Worm (Caenorhabditis elegans) whole organism, L1 larva: ENCODE results near the gene nlp-36.

Experiments
- C34B4.2 ChIP-seq: sonication (generic microtip); optimal IDR thresholded peaks from 2 replicates; lab custom pipeline; 2017; ENCODE audit warnings: mild to moderate bottlenecking, missing genetic modification characterization, missing compliant biosample characterization
- F16B12.6 ChIP-seq: fragments of 150-350 bp; optimal IDR thresholded peaks from 2 replicates; lab custom pipeline; 2014; ENCODE audit warnings: missing biosample characterization, missing genetic modification characterization
- Y116A8C.19 ChIP-seq: sonication (generic microtip); optimal IDR thresholded peaks from 2 replicates; lab custom pipeline; 2016; ENCODE audit warnings: missing compliant biosample characterization, missing genetic modification characterization, borderline replicate concordance
- aha-1 ChIP-seq: fragments of 150-350 bp; optimal IDR thresholded peaks from 2 replicates; lab custom pipeline; 2014; ENCODE audit warnings: missing biosample characterization, missing genetic modification characterization
- alr-1 ChIP-seq: fragments of 200-800 bp; sonication (Bioruptor generic); optimal IDR thresholded peaks from 2 replicates; lab custom pipeline; 2018; ENCODE audit warnings: borderline replicate concordance, mild to moderate bottlenecking, missing genetic modification characterization, missing compliant biosample characterization
- aly-2 ChIP-seq: fragments of 150-350 bp; optimal IDR thresholded peaks from 2 replicates; lab custom pipeline; 2014; ENCODE audit warnings: missing biosample characterization, missing genetic modification characterization
- ama-1 ChIP-seq: fragments of 150-350 bp; optimal IDR thresholded peaks from 2 replicates; lab custom pipeline; 2014
- blmp-1 ChIP-seq: fragments of 150-350 bp; optimal IDR thresholded peaks from 2 replicates; lab custom pipeline; 2014; ENCODE audit warnings: missing biosample characterization, missing genetic modification characterization
- ceh-88 ChIP-seq: fragments of 200-800 bp; sonication (Bioruptor generic); IDR thresholded peaks from 2 replicates; pipeline ENCODE4 v1.3.6; 2022; ENCODE audit warnings: missing genetic modification characterization, missing compliant biosample characterization
- dpl-1 ChIP-seq, 3 experiments: fragments of 150-350 bp in 2 of 3; sonication (generic microtip) in 1 of 3; optimal IDR thresholded peaks; 2 replicates each; lab custom pipeline; 2014 to 2017; ENCODE audit warnings: missing biosample characterization in 3 of 3, missing genetic modification characterization in 3 of 3, missing genetic modification reagents in 3 of 3
- efl-1 ChIP-seq, 4 experiments: fragments of 150-350 bp; optimal IDR thresholded peaks in 3 of 4; peaks in 1 of 4; 1 replicate in 1 of 4; 2 replicates in 3 of 4; lab custom pipeline; 2014; ENCODE audit warnings: missing biosample characterization in 2 of 4, missing genetic modification characterization in 2 of 4, missing genetic modification reagents in 2 of 4
- efl-3 ChIP-seq: fragments of 200-800 bp; sonication (Bioruptor generic); optimal IDR thresholded peaks from 2 replicates; lab custom pipeline; 2018; ENCODE audit warnings: mild to moderate bottlenecking, missing genetic modification characterization, missing compliant biosample characterization
- egl-13 ChIP-seq: sonication (generic microtip); optimal IDR thresholded peaks from 2 replicates; lab custom pipeline; 2016; ENCODE audit warnings: missing genotype, missing genetic modification reagents, missing genetic modification characterization, missing compliant biosample characterization
- elt-2 ChIP-seq: sonication (generic microtip); optimal IDR thresholded peaks from 2 replicates; lab custom pipeline; 2016; ENCODE audit warnings: missing genetic modification characterization, mild to moderate bottlenecking, inconsistent platforms, missing compliant biosample characterization, missing genetic modification reagents
- ets-5 ChIP-seq: fragments of 200-800 bp; sonication (Bioruptor generic); IDR thresholded peaks from 2 replicates; pipeline ENCODE4 v1.3.6; 2022; ENCODE audit warnings: missing genetic modification characterization, missing compliant biosample characterization
- fkh-10 ChIP-seq: sonication (generic microtip); optimal IDR thresholded peaks from 2 replicates; lab custom pipeline; 2017; ENCODE audit warnings: missing biosample characterization, missing genetic modification reagents, missing genetic modification characterization
- grh-1 ChIP-seq: fragments of 200-800 bp; sonication (Bioruptor generic); IDR thresholded peaks from 2 replicates; pipeline ENCODE4 v1.3.6; 2022; ENCODE audit warnings: missing genetic modification reagents, missing genetic modification characterization, missing compliant biosample characterization
- hlh-17 ChIP-seq: fragments of 200-800 bp; sonication (Bioruptor generic); optimal IDR thresholded peaks from 2 replicates; lab custom pipeline; 2018; ENCODE audit warnings: missing genetic modification characterization, mild to moderate bottlenecking, missing compliant biosample characterization, moderate library complexity, borderline replicate concordance
- hlh-4 ChIP-seq: sonication (generic microtip); optimal IDR thresholded peaks from 2 replicates; lab custom pipeline; 2016; ENCODE audit warnings: mild to moderate bottlenecking, missing genetic modification characterization, missing compliant biosample characterization
- irx-1 ChIP-seq: sonication (generic microtip); optimal IDR thresholded peaks from 2 replicates; lab custom pipeline; 2016; ENCODE audit warnings: missing genetic modification characterization, missing compliant biosample characterization
- lin-13 ChIP-seq: fragments of 150-350 bp; optimal IDR thresholded peaks from 2 replicates; lab custom pipeline; 2014; ENCODE audit warnings: missing biosample characterization, missing genetic modification reagents, missing genetic modification characterization
- lin-14 ChIP-seq: fragments of 200-800 bp; sonication (Bioruptor generic); optimal IDR thresholded peaks from 2 replicates; lab custom pipeline; 2018; ENCODE audit warnings: mild to moderate bottlenecking, missing genetic modification characterization, moderate library complexity, missing compliant biosample characterization
- lin-15B ChIP-seq: fragments of 150-350 bp; sonication (generic microtip); optimal IDR thresholded peaks from 3 replicates; lab custom pipeline; 2014; ENCODE audit warnings: missing biosample characterization, missing genetic modification characterization
- lin-35 ChIP-seq, 2 experiments: fragments of 150-350 bp; optimal IDR thresholded peaks; 2 replicates each; lab custom pipeline; 2014; ENCODE audit warnings: missing biosample characterization in 2 of 2, missing genetic modification characterization in 2 of 2, missing genetic modification reagents in 2 of 2
- lin-39 ChIP-seq: fragments of 150-350 bp; optimal IDR thresholded peaks from 2 replicates; lab custom pipeline; 2014; ENCODE audit warnings: missing biosample characterization, missing genetic modification reagents, missing genetic modification characterization
- mab-9 ChIP-seq: fragments of 200-800 bp; sonication (Bioruptor generic); IDR thresholded peaks from 2 replicates; pipeline ENCODE4 v1.3.6; 2022; ENCODE audit warnings: missing genetic modification reagents, missing genetic modification characterization, missing compliant biosample characterization
- mep-1 ChIP-seq: fragments of 150-350 bp; optimal IDR thresholded peaks from 2 replicates; lab custom pipeline; 2014; ENCODE audit warnings: missing biosample characterization, missing genetic modification characterization
- nhr-12 ChIP-seq: sonication (generic microtip); optimal IDR thresholded peaks from 2 replicates; lab custom pipeline; 2017; ENCODE audit warnings: missing biosample characterization, missing genetic modification characterization
- nhr-20 ChIP-seq: sonication (generic microtip); optimal IDR thresholded peaks from 2 replicates; lab custom pipeline; 2016; ENCODE audit warnings: mild to moderate bottlenecking, missing genetic modification characterization, missing compliant biosample characterization
- nhr-237 ChIP-seq: fragments of 150-350 bp; optimal IDR thresholded peaks from 2 replicates; lab custom pipeline; 2014; ENCODE audit warnings: missing biosample characterization, missing genetic modification characterization
- nhr-47 ChIP-seq: sonication (generic microtip); optimal IDR thresholded peaks from 2 replicates; lab custom pipeline; 2016; ENCODE audit warnings: mild to moderate bottlenecking, missing genetic modification characterization, moderate library complexity, missing compliant biosample characterization
- nhr-76 ChIP-seq: sonication (generic microtip); optimal IDR thresholded peaks from 2 replicates; lab custom pipeline; 2017; ENCODE audit warnings: missing biosample characterization, missing genetic modification characterization
- nhr-77 ChIP-seq: fragments of 150-350 bp; optimal IDR thresholded peaks from 2 replicates; lab custom pipeline; 2014; ENCODE audit warnings: missing biosample characterization, missing genetic modification characterization
- nhr-84 ChIP-seq: sonication (generic microtip); optimal IDR thresholded peaks from 2 replicates; lab custom pipeline; 2017; ENCODE audit warnings: missing biosample characterization, missing genetic modification characterization
- nhr-90 ChIP-seq: sonication (generic microtip); optimal IDR thresholded peaks from 2 replicates; lab custom pipeline; 2016; ENCODE audit warnings: mild to moderate bottlenecking, missing genetic modification characterization, missing compliant biosample characterization; ENCODE audit not compliant: poor library complexity
- pag-3 ChIP-seq: sonication (generic microtip); optimal IDR thresholded peaks from 2 replicates; lab custom pipeline; 2017; ENCODE audit warnings: missing genetic modification characterization, mild to moderate bottlenecking, missing compliant biosample characterization, antibody characterized with exemption, borderline replicate concordance; ENCODE audit not compliant: insufficient read depth
- pax-3 ChIP-seq: fragments of 200-800 bp; sonication (Bioruptor generic); optimal IDR thresholded peaks from 2 replicates; lab custom pipeline; 2018; ENCODE audit warnings: mild to moderate bottlenecking, missing genetic modification characterization, moderate library complexity, missing compliant biosample characterization
- pqm-1 ChIP-seq: sonication (generic microtip); optimal IDR thresholded peaks from 3 replicates; lab custom pipeline; 2017; ENCODE audit warnings: missing biosample characterization, missing genetic modification characterization
- skn-1 ChIP-seq: fragments of 150-350 bp; optimal IDR thresholded peaks from 2 replicates; lab custom pipeline; 2014; ENCODE audit warnings: missing biosample characterization, missing genetic modification characterization
- sox-4 ChIP-seq: sonication (generic microtip); optimal IDR thresholded peaks from 2 replicates; lab custom pipeline; 2016; ENCODE audit warnings: missing genetic modification characterization, missing compliant biosample characterization
- sup-37 ChIP-seq: fragments of 200-800 bp; sonication (Bioruptor generic); optimal IDR thresholded peaks from 2 replicates; lab custom pipeline; 2018; ENCODE audit warnings: mild to moderate bottlenecking, missing genetic modification characterization, missing compliant biosample characterization
- swsn-7 ChIP-seq: sonication (generic microtip); optimal IDR thresholded peaks from 2 replicates; lab custom pipeline; 2016; ENCODE audit warnings: missing genetic modification characterization, missing compliant biosample characterization
- tbx-2 ChIP-seq: sonication (generic microtip); optimal IDR thresholded peaks from 2 replicates; lab custom pipeline; 2016; ENCODE audit warnings: missing genetic modification characterization, missing compliant biosample characterization
- tlp-1 ChIP-seq: fragments of 150-350 bp; optimal IDR thresholded peaks from 2 replicates; lab custom pipeline; 2014; ENCODE audit warnings: missing biosample characterization, missing genetic modification characterization
- unc-62 ChIP-seq: fragments of 150-350 bp; optimal IDR thresholded peaks from 2 replicates; lab custom pipeline; 2014; ENCODE audit warnings: missing biosample characterization, missing genetic modification reagents, missing genetic modification characterization
- unc-86 ChIP-seq: sonication (generic microtip); optimal IDR thresholded peaks from 2 replicates; lab custom pipeline; 2016; ENCODE audit warnings: missing genetic modification characterization, missing compliant biosample characterization
- ztf-11 ChIP-seq, 2 experiments: sonication (generic microtip); optimal IDR thresholded peaks; 2 replicates each; lab custom pipeline; 2016 to 2017; ENCODE audit warnings: missing genetic modification characterization in 2 of 2, missing biosample characterization in 1 of 2, missing compliant biosample characterization in 1 of 2

nlp-36 gene

DNA sequence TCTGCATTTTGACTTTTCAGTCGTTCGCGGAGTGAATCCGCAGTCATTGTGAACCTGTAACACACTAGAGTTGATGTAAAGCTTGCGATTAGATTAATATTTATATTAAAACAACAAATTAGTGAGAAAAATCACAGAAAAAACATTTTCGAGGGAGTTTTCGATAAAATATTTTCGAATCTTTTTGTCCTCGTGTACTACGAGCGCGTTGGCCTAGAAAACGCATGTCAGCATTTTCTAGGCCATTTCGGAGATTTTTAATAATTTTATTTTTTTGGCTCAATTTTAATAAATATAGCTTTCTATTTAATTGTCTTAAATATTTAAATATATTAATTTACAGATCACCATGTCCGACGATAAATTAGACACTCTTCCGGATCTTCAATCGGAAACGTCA, 23.1 kb upstream of the nlp-36 start, which contains the start of gene B0464.9 (continued):
- TF ChIP-seq pqm-1 (tag; lab: Kevin White, UChicago) (no peak), hlh-17 (GFP tag; lab: Kevin White, UChicago) (no peak), pag-3 (tag; lab: Kevin White, UChicago) (no peak), egl-13 (tag; lab: Kevin White, UChicago) (peak; percentile 78), efl-3 (GFP tag; lab: Kevin White, UChicago) (no peak), dpl-1 (GFP tag; optimal IDR thresholded peaks at IDR 0.05; lab: Kevin White, UChicago) (peak; percentile 16 to 70 (median 64)), fkh-10 (GFP tag; lab: Kevin White, UChicago) (no peak), grh-1 (GFP tag; lab: Robert Waterston, UW) (no peak), lin-15B (tag; lab: Kevin White, UChicago) (peak; percentile 39), irx-1 (tag; lab: Kevin White, UChicago) (peak; percentile 90), aha-1 (tag; lab: Kevin White, UChicago) (no peak), nhr-20 (tag; lab: Kevin White, UChicago) (peak; percentile 74), ztf-11 (tag; optimal IDR thresholded peaks at IDR 0.05; lab: Kevin White, UChicago) (peak in 1 of 2 experiments; percentile 87), nhr-12 (no peak), elt-2 (tag; lab: Kevin White, UChicago) (peak; percentile 29), lin-14 (GFP tag; lab: Kevin White, UChicago) (peak; percentile 70), tbx-2 (tag; lab: Kevin White, UChicago) (peak; percentile 81), C34B4.2 (no peak), nhr-76 (tag; lab: Kevin White, UChicago) (no peak), lin-13 (GFP tag; lab: Kevin White, UChicago) (no peak), nhr-84 (tag; lab: Kevin White, UChicago) (no peak), nhr-90 (tag; lab: Kevin White, UChicago) (peak; percentile 88)
- TF ChIP-seq, all 84 proteins: peak for 40

DNA sequence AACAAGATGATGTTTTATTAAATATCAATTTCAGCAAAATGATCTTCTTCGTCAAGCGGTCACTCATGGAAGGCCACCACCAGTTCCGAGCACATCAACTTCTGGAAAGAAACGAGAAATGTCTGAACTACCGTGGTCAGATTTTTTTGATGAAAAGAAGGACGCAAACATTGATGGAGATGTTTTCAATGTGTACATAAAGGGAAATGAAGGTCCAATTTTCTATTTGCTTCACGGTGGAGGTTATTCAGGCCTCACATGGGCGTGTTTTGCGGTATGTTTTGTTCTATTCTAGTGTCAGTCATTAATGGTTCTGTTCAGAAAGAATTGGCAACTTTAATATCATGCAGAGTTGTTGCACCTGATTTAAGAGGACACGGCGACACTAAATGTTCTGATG, 22.7 kb upstream of the nlp-36 start, which contains the start of gene B0464.6:
Gene B0464.6 (minus strand): TSS at position 101 of the 400 bp plus-strand sequence.
- TF ChIP-seq pax-3 (tag; lab: Kevin White, UChicago) (no peak), sup-37 (GFP tag; lab: Kevin White, UChicago) (no peak), tlp-1 (no peak), efl-1 (optimal IDR thresholded peaks at IDR 0.05; lab: Kevin White, UChicago) (no peak), efl-1 (GFP tag; optimal IDR thresholded peaks at IDR 0.05 in 1 of 2; lab: Kevin White, UChicago) (no peak), ceh-88 (GFP tag; lab: Robert Waterston, UW) (no peak), mab-9 (GFP tag; lab: Robert Waterston, UW) (no peak), C34B4.2 (no peak), pqm-1 (tag; lab: Kevin White, UChicago) (no peak)

DNA sequence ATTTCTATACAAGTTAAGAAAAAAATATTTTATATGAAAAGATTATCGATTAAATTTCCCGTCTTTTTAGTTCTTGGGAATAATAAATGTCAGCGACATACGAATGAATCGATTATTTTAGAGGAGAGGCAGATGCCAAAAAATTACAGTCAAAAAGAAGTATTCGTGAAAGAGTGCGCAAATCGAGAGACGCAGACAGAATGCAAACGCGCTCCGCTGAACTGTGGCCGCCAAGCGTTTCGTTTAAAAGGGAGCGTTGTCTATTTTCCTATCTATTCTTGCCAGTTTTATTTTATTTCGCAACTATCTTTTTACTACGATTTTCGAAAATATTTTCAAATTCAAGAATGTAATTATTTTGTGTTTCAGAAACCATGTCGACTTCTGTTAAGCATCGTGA, 21.4 kb upstream of the nlp-36 start, which contains the start of gene baf-1:
Gene baf-1 (plus strand): TSS at position 370 of the 400 bp plus-strand sequence.
- TF ChIP-seq nhr-90 (tag; lab: Kevin White, UChicago) (peak; percentile 77), irx-1 (tag; lab: Kevin White, UChicago) (no peak), ceh-88 (GFP tag; lab: Robert Waterston, UW) (no peak), hlh-4 (tag; lab: Kevin White, UChicago) (no peak), nhr-237 (tag; lab: Kevin White, UChicago) (no peak), unc-86 (peak; percentile 17), aly-2 (no peak), nhr-20 (tag; lab: Kevin White, UChicago) (peak; percentile 66), sox-4 (tag; lab: Kevin White, UChicago) (peak; percentile 26), skn-1 (peak; percentile 81), ama-1 (lab: Kevin White, UChicago) (no peak), grh-1 (GFP tag; lab: Robert Waterston, UW) (no peak), ets-5 (no peak), swsn-7 (tag; lab: Kevin White, UChicago) (peak; percentile 68), mep-1 (tag; lab: Kevin White, UChicago) (peak; percentile 51), nhr-76 (tag; lab: Kevin White, UChicago) (no peak), unc-62 (GFP tag; lab: Kevin White, UChicago) (no peak), fkh-10 (GFP tag; lab: Kevin White, UChicago) (no peak), lin-39 (tag; lab: Kevin White, UChicago) (peak; percentile 2), aha-1 (tag; lab: Kevin White, UChicago) (no peak), F16B12.6 (tag; lab: Kevin White, UChicago) (peak; percentile 40), lin-35 (GFP tag; optimal IDR thresholded peaks at IDR 0.05; lab: Kevin White, UChicago) (peak; percentile 72 to 83), blmp-1 (peak; percentile 30), nhr-47 (peak; percentile 78), Y116A8C.19 (tag; lab: Kevin White, UChicago) (no peak), egl-13 (tag; lab: Kevin White, UChicago) (no peak), alr-1 (tag; lab: Kevin White, UChicago) (no peak), nhr-77 (peak; percentile 39)
